Fruit fly (Drosophila melanogaster) whole organism, embryonic: ENCODE data around the gene CG43998.

Source experiments
- CG12071 ChIP-seq: fragments of 200-800 bp; sonication (Bioruptor generic); optimal IDR thresholded peaks from 3 replicates; lab custom pipeline; 2018; ENCODE audit warnings: missing biosample characterization, mild to moderate bottlenecking, missing genetic modification characterization
- CG13624 ChIP-seq: fragments of 200-800 bp; sonication (Bioruptor generic); optimal IDR thresholded peaks from 2 replicates; lab custom pipeline; 2016; ENCODE audit warnings: missing biosample characterization, missing genetic modification characterization
- CG14667 ChIP-seq: fragments of 200-800 bp; sonication (Bioruptor generic); IDR thresholded peaks from 2 replicates; pipeline ENCODE4 v1.3.6; 2022; ENCODE audit warnings: missing biosample characterization, missing genetic modification characterization
- CG15514 ChIP-seq: fragments of 200-800 bp; sonication (Bioruptor generic); optimal IDR thresholded peaks from 3 replicates; lab custom pipeline; 2017; ENCODE audit warnings: missing biosample characterization, missing genetic modification characterization, mild to moderate bottlenecking, moderate library complexity, missing genetic modification reagents
- CG1603 ChIP-seq: fragments of 200-800 bp; sonication (Bioruptor generic); optimal IDR thresholded peaks from 2 replicates; lab custom pipeline; 2019; ENCODE audit warnings: missing biosample characterization, mild to moderate bottlenecking, missing genetic modification characterization, moderate library complexity
- CG17359 ChIP-seq: fragments of 200-800 bp; sonication (Bioruptor generic); optimal IDR thresholded peaks from 3 replicates; lab custom pipeline; 2018; ENCODE audit warnings: missing biosample characterization, mild to moderate bottlenecking, missing genetic modification characterization, moderate library complexity
- CG1792 ChIP-seq: fragments of 200-800 bp; sonication (Bioruptor generic); optimal IDR thresholded peaks from 2 replicates; lab custom pipeline; 2016; ENCODE audit warnings: missing biosample characterization, missing genetic modification characterization
- CG2120 ChIP-seq: fragments of 200-800 bp; sonication (Bioruptor generic); optimal IDR thresholded peaks from 3 replicates; lab custom pipeline; 2016; ENCODE audit warnings: missing biosample characterization, missing genetic modification characterization
- CG2202 ChIP-seq: fragments of 200-800 bp; sonication (Bioruptor generic); optimal IDR thresholded peaks from 2 replicates; lab custom pipeline; 2018; ENCODE audit warnings: missing biosample characterization, mild to moderate bottlenecking, missing genetic modification characterization
- CG5180 ChIP-seq: fragments of 200-800 bp; sonication (Bioruptor generic); optimal IDR thresholded peaks from 3 replicates; lab custom pipeline; 2017; ENCODE audit warnings: missing biosample characterization, missing genetic modification characterization, mild to moderate bottlenecking, moderate library complexity, missing genetic modification reagents
- CG8388 ChIP-seq: fragments of 200-800 bp; sonication (Bioruptor generic); optimal IDR thresholded peaks from 2 replicates; lab custom pipeline; 2019; ENCODE audit warnings: missing biosample characterization, mild to moderate bottlenecking, missing genetic modification characterization, moderate library complexity
- CG8924 ChIP-seq: fragments of 200-800 bp; optimal IDR thresholded peaks from 3 replicates; lab custom pipeline; 2019; ENCODE audit warnings: missing biosample characterization, mild to moderate bottlenecking, missing genetic modification characterization, moderate library complexity
- CG9215 ChIP-seq: fragments of 200-800 bp; sonication (Bioruptor generic); IDR thresholded peaks from 2 replicates; pipeline ENCODE4 v1.3.6; 2022; ENCODE audit warnings: missing biosample characterization, missing genetic modification characterization
- CG9437 ChIP-seq: fragments of 200-800 bp; sonication (Bioruptor generic); optimal IDR thresholded peaks from 2 replicates; lab custom pipeline; 2018; ENCODE audit warnings: missing biosample characterization, mild to moderate bottlenecking, missing genetic modification characterization
- D19A ChIP-seq: fragments of 200-800 bp; optimal IDR thresholded peaks from 3 replicates; lab custom pipeline; 2019; ENCODE audit warnings: missing biosample characterization, mild to moderate bottlenecking, missing genetic modification characterization, moderate library complexity
- Dad ChIP-seq: fragments of 200-800 bp; sonication (Bioruptor generic); optimal IDR thresholded peaks from 3 replicates; lab custom pipeline; 2016; ENCODE audit warnings: missing biosample characterization, missing genetic modification characterization
- E2f1 ChIP-seq: fragments of 200-800 bp; sonication (Bioruptor generic); IDR thresholded peaks from 2 replicates; pipeline ENCODE4 v1.3.6; 2022; ENCODE audit warnings: missing biosample characterization, missing genetic modification characterization
- Ets97D ChIP-seq: fragments of 200-800 bp; sonication (Bioruptor generic); optimal IDR thresholded peaks from 3 replicates; lab custom pipeline; 2016; ENCODE audit warnings: missing biosample characterization, missing genetic modification characterization
- HmgD ChIP-seq: fragments of 200-800 bp; sonication (Bioruptor generic); optimal IDR thresholded peaks from 3 replicates; lab custom pipeline; 2016; ENCODE audit warnings: missing biosample characterization, missing genetic modification characterization
- HmgZ ChIP-seq: fragments of 200-800 bp; sonication (Bioruptor generic); optimal IDR thresholded peaks from 2 replicates; lab custom pipeline; 2018; ENCODE audit warnings: missing biosample characterization, mild to moderate bottlenecking, missing genetic modification characterization
- Hmr ChIP-seq: fragments of 200-800 bp; sonication (Bioruptor generic); optimal IDR thresholded peaks from 3 replicates; lab custom pipeline; 2017; ENCODE audit warnings: mild to moderate bottlenecking, missing biosample characterization, missing genetic modification reagents, missing genetic modification characterization
- Jarid2 ChIP-seq: fragments of 200-800 bp; sonication (Bioruptor generic); optimal IDR thresholded peaks from 3 replicates; lab custom pipeline; 2017; ENCODE audit warnings: mild to moderate bottlenecking, missing biosample characterization, missing genetic modification reagents, missing genetic modification characterization
- Mrtf ChIP-seq: fragments of 200-800 bp; sonication (Bioruptor generic); IDR thresholded peaks from 3 replicates; pipeline ENCODE4 v1.3.6; 2022; ENCODE audit warnings: missing biosample characterization, missing genetic modification characterization
- Neu2 ChIP-seq: fragments of 200-800 bp; sonication (Bioruptor generic); optimal IDR thresholded peaks from 3 replicates; lab custom pipeline; 2016; ENCODE audit warnings: missing biosample characterization, missing genetic modification characterization, borderline replicate concordance
- Oaz ChIP-seq: fragments of 200-800 bp; sonication (Bioruptor generic); IDR thresholded peaks from 2 replicates; pipeline ENCODE4 v1.3.6; 2022; ENCODE audit warnings: missing biosample characterization, missing genetic modification characterization
- Rfx ChIP-seq: fragments of 200-800 bp; sonication (Bioruptor generic); IDR thresholded peaks from 2 replicates; pipeline ENCODE4 v1.3.6; 2022; ENCODE audit warnings: missing biosample characterization, missing genetic modification characterization
- Sin3A ChIP-seq: fragments of >200 bp; optimal IDR thresholded peaks from 2 replicates; lab custom pipeline; 2018
- Stat92E ChIP-seq, 3 experiments: fragments of >200 bp in 2 of 3; fragments of 200-800 bp in 1 of 3; sonication (Bioruptor generic) in 1 of 3; optimal IDR thresholded peaks; 2 replicates each; lab custom pipeline; 2017 to 2019; ENCODE audit warnings: missing biosample characterization in 3 of 3, missing genetic modification characterization in 3 of 3, mild to moderate bottlenecking in 1 of 3, moderate library complexity in 1 of 3
- abd-A ChIP-seq: fragments of 200-800 bp; sonication (Bioruptor generic); optimal IDR thresholded peaks from 3 replicates; lab custom pipeline; 2019; ENCODE audit warnings: missing biosample characterization, mild to moderate bottlenecking, missing genetic modification characterization, moderate library complexity
- cg ChIP-seq: fragments of 200-800 bp; sonication (Bioruptor generic); optimal IDR thresholded peaks from 3 replicates; lab custom pipeline; 2019; ENCODE audit warnings: missing biosample characterization, mild to moderate bottlenecking, missing genetic modification characterization, moderate library complexity
- ci ChIP-seq: fragments of 200-800 bp; sonication (Bioruptor generic); IDR thresholded peaks from 3 replicates; pipeline ENCODE4 v1.3.6; 2022; ENCODE audit warnings: missing biosample characterization, missing genetic modification characterization
- gcm ChIP-seq: fragments of 200-800 bp; sonication (Bioruptor generic); optimal IDR thresholded peaks from 2 replicates; lab custom pipeline; 2019; ENCODE audit warnings: missing biosample characterization, mild to moderate bottlenecking, missing genetic modification characterization, moderate library complexity
- gfzf ChIP-seq: fragments of 200-800 bp; sonication (Bioruptor generic); optimal IDR thresholded peaks from 2 replicates; lab custom pipeline; 2016; ENCODE audit warnings: missing biosample characterization, mild to moderate bottlenecking, missing genetic modification characterization, moderate library complexity
- grau ChIP-seq: fragments of 200-800 bp; optimal IDR thresholded peaks from 3 replicates; lab custom pipeline; 2019; ENCODE audit warnings: missing biosample characterization, mild to moderate bottlenecking, missing genetic modification characterization, moderate library complexity
- grn ChIP-seq: fragments of 200-800 bp; sonication (Bioruptor generic); optimal IDR thresholded peaks from 3 replicates; lab custom pipeline; 2017; ENCODE audit warnings: missing biosample characterization, missing genetic modification characterization
- gt ChIP-seq: fragments of 200-800 bp; sonication (Bioruptor generic); IDR thresholded peaks from 2 replicates; pipeline ENCODE4 v1.3.6; 2022; ENCODE audit warnings: missing biosample characterization, missing genetic modification characterization
- hb ChIP-seq: fragments of 200-800 bp; sonication (Bioruptor generic); IDR thresholded peaks from 3 replicates; pipeline ENCODE4 v1.3.6; 2022; ENCODE audit warnings: missing biosample characterization, missing genetic modification characterization; ENCODE audit not compliant: partially characterized antibody
- kah ChIP-seq: fragments of 200-800 bp; sonication (Bioruptor generic); optimal IDR thresholded peaks from 2 replicates; lab custom pipeline; 2018; ENCODE audit warnings: missing biosample characterization, mild to moderate bottlenecking, missing genetic modification characterization
- lilli ChIP-seq: fragments of 200-800 bp; sonication (Bioruptor generic); optimal IDR thresholded peaks from 3 replicates; lab custom pipeline; 2016; ENCODE audit warnings: missing biosample characterization, missing genetic modification characterization
- nerfin-1 ChIP-seq: fragments of 200-800 bp; sonication (Bioruptor generic); optimal IDR thresholded peaks from 3 replicates; lab custom pipeline; 2019; ENCODE audit warnings: missing biosample characterization, mild to moderate bottlenecking, missing genetic modification characterization, moderate library complexity
- oc ChIP-seq: fragments of 200-800 bp; sonication (Bioruptor generic); optimal IDR thresholded peaks from 2 replicates; lab custom pipeline; 2018; ENCODE audit warnings: missing biosample characterization, mild to moderate bottlenecking, missing genetic modification characterization, moderate library complexity
- pzg ChIP-seq: fragments of 200-800 bp; sonication (Bioruptor generic); optimal IDR thresholded peaks from 3 replicates; lab custom pipeline; 2018; ENCODE audit warnings: missing biosample characterization, mild to moderate bottlenecking, missing genetic modification characterization, moderate library complexity
- sd ChIP-seq: fragments of 200-800 bp; sonication (Bioruptor generic); optimal IDR thresholded peaks from 3 replicates; lab custom pipeline; 2018; ENCODE audit warnings: missing biosample characterization, mild to moderate bottlenecking, missing genetic modification characterization, moderate library complexity
- sug ChIP-seq: fragments of 200-800 bp; optimal IDR thresholded peaks from 2 replicates; lab custom pipeline; 2019; ENCODE audit warnings: missing biosample characterization, mild to moderate bottlenecking, missing genetic modification characterization, moderate library complexity
- tin ChIP-seq: fragments of 200-800 bp; sonication (Bioruptor generic); optimal IDR thresholded peaks from 3 replicates; lab custom pipeline; 2016; ENCODE audit warnings: missing biosample characterization, missing genetic modification characterization
- trem ChIP-seq: fragments of 200-800 bp; optimal IDR thresholded peaks from 3 replicates; lab custom pipeline; 2019; ENCODE audit warnings: missing biosample characterization, mild to moderate bottlenecking, missing genetic modification characterization, moderate library complexity
- tup ChIP-seq: fragments of 200-800 bp; sonication (Bioruptor generic); optimal IDR thresholded peaks from 2 replicates; lab custom pipeline; 2016; ENCODE audit warnings: missing biosample characterization, mild to moderate bottlenecking, missing genetic modification characterization, moderate library complexity
- tx ChIP-seq: fragments of 200-800 bp; sonication (Bioruptor generic); optimal IDR thresholded peaks from 2 replicates; lab custom pipeline; 2016; ENCODE audit warnings: missing biosample characterization, missing genetic modification characterization
- vfl ChIP-seq: fragments of 200-800 bp; sonication (Bioruptor generic); optimal IDR thresholded peaks from 2 replicates; lab custom pipeline; 2016; ENCODE audit warnings: missing biosample characterization, missing genetic modification characterization

CG43998 gene

dm6 chr3R:23890886-23891285 lies 37.9 kb downstream of the CG43998 start, which contains the start of gene TfIIA-S (continued):
- TF ChIP-seq oc (tag; lab: Kevin White, UChicago) (peak; percentile 43), Mrtf (GFP tag; lab: Robert Waterston, UW) (no peak), CG2202 (tag; lab: Kevin White, UChicago) (peak; percentile 11), hb (GFP tag; lab: Robert Waterston, UW) (no peak)

DNA sequence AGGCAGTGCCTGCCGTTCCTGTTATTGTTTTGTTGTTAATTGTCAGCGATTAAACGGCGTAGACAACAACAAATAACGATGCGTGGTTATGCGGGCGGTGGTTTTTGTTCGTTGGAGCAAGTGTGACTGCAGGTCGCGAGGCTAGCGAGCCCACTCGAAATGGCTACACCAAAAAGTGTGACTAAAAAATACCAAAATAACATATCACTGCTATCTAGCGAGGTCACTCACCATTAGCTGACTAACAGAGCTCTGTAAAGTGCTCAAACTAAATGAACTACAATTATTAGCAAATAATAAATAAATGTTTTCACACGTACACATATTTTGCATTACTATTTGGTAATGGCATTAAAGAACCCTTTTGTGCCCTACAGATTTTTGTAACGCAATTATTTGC lies 38.9 kb downstream of the CG43998 start, which contains the start of gene Pli:
Pli (minus strand) TSS at position 131 of the 400 bp plus-strand sequence.
- TF ChIP-seq Stat92E (GFP tag; optimal IDR thresholded peaks at IDR 0.05; lab: Kevin White, UChicago) (peak in 1 of 3 experiments; percentile 68), grn (GFP tag; lab: Kevin White, UChicago) (peak; percentile 40), CG9437 (GFP tag; lab: Kevin White, UChicago) (no peak), vfl (no peak), sd (tag; lab: Kevin White, UChicago) (peak; percentile 49), E2f1 (GFP tag; lab: Robert Waterston, UW) (no peak), D19A (tag; lab: Kevin White, UChicago) (peak; percentile 49), abd-A (peak; percentile 42), Dad (peak; percentile 12), gfzf (GFP tag; lab: Kevin White, UChicago) (peak; percentile 99), gt (GFP tag; lab: Robert Waterston, UW) (no peak), HmgD (GFP tag; lab: Kevin White, UChicago) (peak; percentile 22), Rfx (GFP tag; lab: Robert Waterston, UW) (no peak), HmgZ (tag; lab: Kevin White, UChicago) (peak; percentile 16), CG1603 (tag; lab: Kevin White, UChicago) (peak; percentile 80), CG13624 (GFP tag; lab: Kevin White, UChicago) (peak; percentile 42), tup (GFP tag; lab: Kevin White, UChicago) (no peak), CG2120 (GFP tag; lab: Kevin White, UChicago) (peak; percentile 7), lilli (no peak), ci (no peak), CG5180 (GFP tag; lab: Kevin White, UChicago) (no peak), CG12071 (no peak), Ets97D (GFP tag; lab: Kevin White, UChicago) (peak; percentile 62), Jarid2 (GFP tag; lab: Kevin White, UChicago) (peak; percentile 97), CG9215 (GFP tag; lab: Robert Waterston, UW) (no peak), CG14667 (GFP tag; lab: Robert Waterston, UW) (no peak), trem (tag; lab: Kevin White, UChicago) (peak; percentile 75), Neu2 (GFP tag; lab: Kevin White, UChicago) (no peak), kah (peak; percentile 73), tx (GFP tag; lab: Kevin White, UChicago) (no peak), CG8388 (peak; percentile 9), gcm (GFP tag; lab: Kevin White, UChicago) (peak; percentile 72), tin (no peak), cg (GFP tag; lab: Kevin White, UChicago) (no peak), CG1792 (no peak), nerfin-1 (peak; percentile 77), Sin3A (lab: Kevin White, UChicago) (peak; percentile 35), Hmr (GFP tag; lab: Kevin White, UChicago) (peak; percentile 55), CG15514 (GFP tag; lab: Kevin White, UChicago) (peak; percentile 91), CG17359 (tag; lab: Kevin White, UChicago) (peak; percentile 12), Oaz (GFP tag; lab: Robert Waterston, UW) (no peak), hb (GFP tag; lab: Robert Waterston, UW) (no peak), CG8924 (tag; lab: Kevin White, UChicago) (peak; percentile 62), pzg (GFP tag; lab: Kevin White, UChicago) (peak; percentile 98), grau (peak; percentile 39), sug (peak; percentile 58)
